Fruit fly (Drosophila melanogaster) whole organism, embryonic: ENCODE data around the gene Smox.

Experiments
- BEAF-32 ChIP-seq: fragments of 200-800 bp; sonication (Bioruptor generic); optimal IDR thresholded peaks from 3 replicates; lab custom pipeline; 2017; ENCODE audit warnings: missing biosample characterization, missing genetic modification characterization, mild to moderate bottlenecking, moderate library complexity, missing genetic modification reagents
- Bgb ChIP-seq: fragments of 200-800 bp; sonication (Bioruptor generic); IDR thresholded peaks from 2 replicates; pipeline ENCODE4 v1.3.6; 2022; ENCODE audit warnings: missing biosample characterization, missing genetic modification characterization; ENCODE audit not compliant: partially characterized antibody
- Blimp-1 ChIP-seq: fragments of 200-800 bp; sonication (Bioruptor generic); optimal IDR thresholded peaks from 3 replicates; lab custom pipeline; 2018; ENCODE audit warnings: missing biosample characterization, missing genetic modification characterization, mild to moderate bottlenecking, moderate library complexity, missing genetic modification reagents
- CG10321 ChIP-seq: fragments of 200-800 bp; sonication (Bioruptor generic); IDR thresholded peaks from 2 replicates; pipeline ENCODE4 v1.3.6; 2022; ENCODE audit warnings: missing biosample characterization, missing genetic modification characterization
- CG10959 ChIP-seq: fragments of 200-800 bp; sonication (Bioruptor generic); IDR thresholded peaks from 2 replicates; pipeline ENCODE4 v1.3.6; 2022; ENCODE audit warnings: missing biosample characterization, missing genetic modification characterization
- CG10979 ChIP-seq: fragments of 200-800 bp; sonication (Bioruptor generic); optimal IDR thresholded peaks from 2 replicates; lab custom pipeline; 2018; ENCODE audit warnings: missing biosample characterization, mild to moderate bottlenecking, missing genetic modification characterization, moderate library complexity
- CG11247 ChIP-seq: fragments of 200-800 bp; sonication (Bioruptor generic); IDR thresholded peaks from 2 replicates; pipeline ENCODE4 v1.3.6; 2022; ENCODE audit warnings: missing biosample characterization, missing genetic modification characterization
- CG11456 ChIP-seq: fragments of 200-800 bp; sonication (Bioruptor generic); IDR thresholded peaks from 3 replicates; pipeline ENCODE4 v1.3.6; 2022; ENCODE audit warnings: missing biosample characterization, missing genetic modification characterization
- CG11695 ChIP-seq: fragments of 200-800 bp; sonication (Bioruptor generic); IDR thresholded peaks from 3 replicates; pipeline ENCODE4 v1.3.6; 2022; ENCODE audit warnings: missing biosample characterization, missing genetic modification characterization
- CG11723 ChIP-seq: fragments of 200-800 bp; sonication (Bioruptor generic); optimal IDR thresholded peaks from 2 replicates; lab custom pipeline; 2017; ENCODE audit warnings: missing biosample characterization, mild to moderate bottlenecking, missing genetic modification characterization
- CG15269 ChIP-seq: fragments of 200-800 bp; sonication (Bioruptor generic); optimal IDR thresholded peaks from 2 replicates; lab custom pipeline; 2018; ENCODE audit warnings: missing biosample characterization, mild to moderate bottlenecking, missing genetic modification characterization, moderate library complexity
- CG16815 ChIP-seq: fragments of 200-800 bp; sonication (Bioruptor generic); optimal IDR thresholded peaks from 3 replicates; lab custom pipeline; 2017; ENCODE audit warnings: missing biosample characterization, mild to moderate bottlenecking, missing genetic modification characterization
- CG18476 ChIP-seq: fragments of 200-800 bp; sonication (Bioruptor generic); optimal IDR thresholded peaks from 2 replicates; lab custom pipeline; 2016; ENCODE audit warnings: missing biosample characterization, mild to moderate bottlenecking, missing genetic modification characterization
- CG2116 ChIP-seq: fragments of 200-800 bp; sonication (Bioruptor generic); optimal IDR thresholded peaks from 3 replicates; lab custom pipeline; 2018; ENCODE audit warnings: missing biosample characterization, mild to moderate bottlenecking, missing genetic modification characterization
- CG2120 ChIP-seq: fragments of 200-800 bp; sonication (Bioruptor generic); optimal IDR thresholded peaks from 3 replicates; lab custom pipeline; 2016; ENCODE audit warnings: missing biosample characterization, missing genetic modification characterization
- CG2889 ChIP-seq: fragments of 200-800 bp; sonication (Bioruptor generic); IDR thresholded peaks from 3 replicates; pipeline ENCODE4 v1.3.6; 2022; ENCODE audit warnings: missing biosample characterization, missing genetic modification characterization
- CG32532 ChIP-seq: fragments of 200-800 bp; sonication (Bioruptor generic); IDR thresholded peaks from 2 replicates; pipeline ENCODE4 v1.3.6; 2022; ENCODE audit warnings: missing biosample characterization, missing genetic modification characterization
- CG4707 ChIP-seq: fragments of 200-800 bp; sonication (Bioruptor generic); optimal IDR thresholded peaks from 2 replicates; lab custom pipeline; 2018; ENCODE audit warnings: missing biosample characterization, mild to moderate bottlenecking, missing genetic modification characterization, moderate library complexity
- CG4730 ChIP-seq: fragments of 200-800 bp; sonication (Bioruptor generic); IDR thresholded peaks from 2 replicates; pipeline ENCODE4 v1.3.6; 2022; ENCODE audit warnings: missing biosample characterization, missing genetic modification characterization
- CG6254 ChIP-seq: fragments of 200-800 bp; sonication (Bioruptor generic); optimal IDR thresholded peaks from 3 replicates; lab custom pipeline; 2017; ENCODE audit warnings: mild to moderate bottlenecking, missing biosample characterization, missing genetic modification reagents, missing genetic modification characterization
- CG6683 ChIP-seq: fragments of 200-800 bp; sonication (Bioruptor generic); optimal IDR thresholded peaks from 2 replicates; lab custom pipeline; 2017; ENCODE audit warnings: missing biosample characterization, mild to moderate bottlenecking, missing genetic modification characterization, missing genetic modification reagents
- CG7357 ChIP-seq: fragments of 200-800 bp; sonication (Bioruptor generic); IDR thresholded peaks from 3 replicates; pipeline ENCODE4 v1.3.6; 2022; ENCODE audit warnings: missing biosample characterization, missing genetic modification characterization
- CG9437 ChIP-seq: fragments of 200-800 bp; sonication (Bioruptor generic); optimal IDR thresholded peaks from 2 replicates; lab custom pipeline; 2018; ENCODE audit warnings: missing biosample characterization, mild to moderate bottlenecking, missing genetic modification characterization
- CG9817 ChIP-seq: fragments of 200-800 bp; sonication (Bioruptor generic); optimal IDR thresholded peaks from 2 replicates; lab custom pipeline; 2018; ENCODE audit warnings: missing biosample characterization, mild to moderate bottlenecking, missing genetic modification characterization, moderate library complexity
- Drgx ChIP-seq: fragments of 200-800 bp; sonication (Bioruptor generic); IDR thresholded peaks from 2 replicates; pipeline ENCODE4 v1.3.6; 2022; ENCODE audit warnings: missing biosample characterization, missing genetic modification characterization
- ERR ChIP-seq: fragments of 200-800 bp; sonication (Bioruptor generic); optimal IDR thresholded peaks from 2 replicates; lab custom pipeline; 2016; ENCODE audit warnings: missing biosample characterization, missing genetic modification characterization
- H2.0 ChIP-seq: fragments of 200-800 bp; sonication (Bioruptor generic); IDR thresholded peaks from 2 replicates; pipeline ENCODE4 v1.3.6; 2022; ENCODE audit warnings: missing biosample characterization, missing genetic modification characterization
- HHEX ChIP-seq: fragments of 200-800 bp; sonication (Bioruptor generic); optimal IDR thresholded peaks from 3 replicates; lab custom pipeline; 2017; ENCODE audit warnings: missing biosample characterization, mild to moderate bottlenecking, missing genetic modification characterization, missing genetic modification reagents
- HLH3B ChIP-seq: fragments of 200-800 bp; sonication (Bioruptor generic); IDR thresholded peaks from 2 replicates; pipeline ENCODE4 v1.3.6; 2022; ENCODE audit warnings: missing biosample characterization, missing genetic modification characterization
- Nf-YB ChIP-seq: fragments of 200-800 bp; sonication (Bioruptor generic); optimal IDR thresholded peaks from 3 replicates; lab custom pipeline; 2019; ENCODE audit warnings: missing biosample characterization, mild to moderate bottlenecking, missing genetic modification characterization, moderate library complexity
- Scr ChIP-seq: fragments of 200-800 bp; sonication (Bioruptor generic); IDR thresholded peaks from 2 replicates; pipeline ENCODE4 v1.3.6; 2022; ENCODE audit warnings: missing biosample characterization, missing genetic modification characterization; ENCODE audit not compliant: partially characterized antibody
- Sry-δ ChIP-seq: fragments of 200-800 bp; sonication (Bioruptor generic); optimal IDR thresholded peaks from 2 replicates; lab custom pipeline; 2016; ENCODE audit warnings: missing biosample characterization, missing genetic modification characterization
- Trl ChIP-seq, 3 experiments: fragments of >200 bp in 2 of 3; fragments of 200-800 bp in 1 of 3; sonication (Bioruptor generic) in 1 of 3; optimal IDR thresholded peaks; 2 replicates in 1 of 3; 3 replicates in 2 of 3; lab custom pipeline; 2016 to 2017; ENCODE audit warnings: missing biosample characterization in 1 of 3, missing genetic modification characterization in 1 of 3
- ara ChIP-seq: fragments of 200-800 bp; sonication (Bioruptor generic); IDR thresholded peaks from 2 replicates; pipeline ENCODE4 v1.3.6; 2022; ENCODE audit warnings: missing biosample characterization, missing genetic modification characterization
- ash1 ChIP-seq: fragments of 200-800 bp; sonication (Bioruptor generic); optimal IDR thresholded peaks from 2 replicates; lab custom pipeline; 2018; ENCODE audit warnings: missing biosample characterization, mild to moderate bottlenecking, missing genetic modification characterization
- chm ChIP-seq: fragments of 200-800 bp; sonication (Bioruptor generic); IDR thresholded peaks from 2 replicates; pipeline ENCODE4 v1.3.6; 2022; ENCODE audit warnings: missing biosample characterization, missing genetic modification characterization
- crol ChIP-seq: fragments of 200-800 bp; sonication (Bioruptor generic); IDR thresholded peaks from 2 replicates; pipeline ENCODE4 v1.3.6; 2022; ENCODE audit warnings: missing biosample characterization, missing genetic modification characterization
- dan ChIP-seq: fragments of 200-800 bp; sonication (Bioruptor generic); IDR thresholded peaks from 2 replicates; pipeline ENCODE4 v1.3.6; 2022; ENCODE audit warnings: missing biosample characterization, missing genetic modification characterization
- ems ChIP-seq: fragments of 200-800 bp; sonication (Bioruptor generic); optimal IDR thresholded peaks from 3 replicates; lab custom pipeline; 2016; ENCODE audit warnings: missing biosample characterization, missing genetic modification characterization
- gfzf ChIP-seq: fragments of 200-800 bp; sonication (Bioruptor generic); optimal IDR thresholded peaks from 2 replicates; lab custom pipeline; 2016; ENCODE audit warnings: missing biosample characterization, mild to moderate bottlenecking, missing genetic modification characterization, moderate library complexity
- ham ChIP-seq: fragments of 200-800 bp; sonication (Bioruptor generic); IDR thresholded peaks from 2 replicates; pipeline ENCODE4 v1.3.6; 2022; ENCODE audit warnings: missing biosample characterization, missing genetic modification characterization
- hb ChIP-seq: fragments of 200-800 bp; sonication (Bioruptor generic); IDR thresholded peaks from 3 replicates; pipeline ENCODE4 v1.3.6; 2022; ENCODE audit warnings: missing biosample characterization, missing genetic modification characterization; ENCODE audit not compliant: partially characterized antibody
- her ChIP-seq: fragments of 200-800 bp; sonication (Bioruptor generic); optimal IDR thresholded peaks from 2 replicates; lab custom pipeline; 2016; ENCODE audit warnings: missing biosample characterization, missing genetic modification characterization
- lmd ChIP-seq: fragments of 200-800 bp; sonication (Bioruptor generic); IDR thresholded peaks from 2 replicates; pipeline ENCODE4 v1.3.6; 2022; ENCODE audit warnings: missing biosample characterization, missing genetic modification characterization
- oc ChIP-seq: fragments of 200-800 bp; sonication (Bioruptor generic); optimal IDR thresholded peaks from 2 replicates; lab custom pipeline; 2018; ENCODE audit warnings: missing biosample characterization, mild to moderate bottlenecking, missing genetic modification characterization, moderate library complexity
- pho ChIP-seq: fragments of 200-800 bp; sonication (Bioruptor generic); optimal IDR thresholded peaks from 2 replicates; lab custom pipeline; 2016; ENCODE audit warnings: missing biosample characterization, missing genetic modification characterization
- tin ChIP-seq: fragments of 200-800 bp; sonication (Bioruptor generic); optimal IDR thresholded peaks from 3 replicates; lab custom pipeline; 2016; ENCODE audit warnings: missing biosample characterization, missing genetic modification characterization
- trem ChIP-seq: fragments of 200-800 bp; optimal IDR thresholded peaks from 3 replicates; lab custom pipeline; 2019; ENCODE audit warnings: missing biosample characterization, mild to moderate bottlenecking, missing genetic modification characterization, moderate library complexity
- trh ChIP-seq: fragments of 200-800 bp; sonication (Bioruptor generic); optimal IDR thresholded peaks from 2 replicates; lab custom pipeline; 2016; ENCODE audit warnings: missing biosample characterization, missing genetic modification characterization

Gene Smox

DNA sequence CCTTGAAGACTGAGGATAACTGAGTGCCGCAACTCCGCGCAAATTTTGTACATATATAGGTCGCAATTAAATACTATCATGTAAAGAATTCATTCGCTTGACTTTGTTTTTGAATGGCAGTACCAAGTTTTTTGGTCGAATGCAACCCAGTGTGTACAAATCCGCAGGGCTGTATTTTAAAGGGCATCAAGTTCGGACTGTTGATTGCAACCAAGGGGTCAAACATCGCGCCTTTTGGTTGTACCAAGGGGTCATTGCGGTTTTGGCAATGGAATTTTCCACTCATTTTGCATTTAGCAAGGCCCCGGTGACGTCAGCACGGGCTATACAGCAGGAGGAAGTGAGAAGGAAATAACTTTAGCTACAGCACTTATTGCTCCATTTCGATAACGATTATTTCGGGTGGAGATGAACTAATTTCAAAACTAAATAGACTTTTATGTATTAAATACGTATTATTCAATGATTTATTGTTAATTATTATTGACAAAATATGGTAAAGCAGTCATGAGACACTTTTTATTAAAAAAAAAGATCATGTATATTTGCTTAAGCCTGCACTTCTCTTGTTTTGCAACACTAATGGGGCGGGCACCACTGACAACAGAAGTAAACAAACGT, 10.3 kb downstream of the Smox start, which contains the start of gene CG10958 (continued):
- TF ChIP-seq Sry-δ (peak; percentile 51), dan (no peak), crol (GFP tag; lab: Robert Waterston, UW) (no peak), Nf-YB (GFP tag; lab: Kevin White, UChicago) (peak; percentile 11), gfzf (GFP tag; lab: Kevin White, UChicago) (no peak), chm (GFP tag; lab: Robert Waterston, UW) (no peak), CG11695 (GFP tag; lab: Robert Waterston, UW) (peak; percentile 36; the same call in 1 of the 3 replicates), CG9817 (tag; lab: Kevin White, UChicago) (peak; percentile 44), CG6254 (no peak), CG32532 (GFP tag; lab: Robert Waterston, UW) (peak; percentile 55), CG10321 (GFP tag; lab: Robert Waterston, UW) (no peak), ham (GFP tag; lab: Robert Waterston, UW) (no peak), Bgb (GFP tag; lab: Robert Waterston, UW) (no peak), CG2889 (GFP tag; lab: Robert Waterston, UW) (no peak), CG15269 (tag; lab: Kevin White, UChicago) (peak; percentile 64), trh (no peak), CG7357 (GFP tag; lab: Robert Waterston, UW) (no peak), ems (GFP tag; lab: Kevin White, UChicago) (peak; percentile 45), ara (GFP tag; lab: Robert Waterston, UW) (peak; percentile 51), tin (GFP tag; lab: Kevin White, UChicago) (peak; percentile 64), lmd (0 out of 2 replicates have a peak, but pooled peaks have one; percentile 33), Blimp-1 (GFP tag; lab: Kevin White, UChicago) (peak; percentile 57), CG10959 (GFP tag; lab: Robert Waterston, UW) (no peak), pho (peak; percentile 49), ash1 (GFP tag; lab: Kevin White, UChicago) (no peak), CG4707 (GFP tag; lab: Kevin White, UChicago) (no peak), oc (tag; lab: Kevin White, UChicago) (no peak), CG4730 (GFP tag; lab: Robert Waterston, UW) (no peak), Trl (optimal IDR thresholded peaks at IDR 0.05; lab: Kevin White, UChicago) (no peak), Trl (GFP tag; optimal IDR thresholded peaks at IDR 0.05; lab: Kevin White, UChicago) (peak; percentile 12), HHEX (GFP tag; lab: Kevin White, UChicago) (peak; percentile 56), hb (no peak), CG10979 (tag; lab: Kevin White, UChicago) (peak; percentile 28), CG9437 (GFP tag; lab: Kevin White, UChicago) (peak; percentile 74), ERR (GFP tag; lab: Kevin White, UChicago) (no peak), CG11247 (peak; percentile 30), BEAF-32 (GFP tag; lab: Kevin White, UChicago) (peak; percentile 39), CG6683 (peak; percentile 30), trem (tag; lab: Kevin White, UChicago) (peak; percentile 57), CG11456 (GFP tag; lab: Robert Waterston, UW) (peak; percentile 52; the same call in 1 of the 3 replicates), CG16815 (peak; percentile 13), Scr (GFP tag; lab: Robert Waterston, UW) (peak; percentile 31; the same call in 1 of the 2 replicates), Drgx (peak; percentile 45; the same call in 1 of the 2 replicates), CG2116 (peak; percentile 99), H2.0 (0 out of 2 replicates have a peak, but pooled peaks have one; percentile 7), HLH3B (GFP tag; lab: Robert Waterston, UW) (0 out of 2 replicates have a peak, but pooled peaks have one; percentile 22), CG2120 (peak; percentile 83), CG18476 (GFP tag; lab: Kevin White, UChicago) (peak; percentile 32), her (GFP tag; lab: Kevin White, UChicago) (no peak), CG11723 (peak; percentile 11)
